Fruit fly (Drosophila melanogaster) whole organism, pupa: Measurements from ENCODE around the gene Cyp4ac3.

ENCODE experiments used
- CG12605 ChIP-seq: fragments of 200-800 bp; sonication (Bioruptor generic); IDR thresholded peaks from 2 replicates; pipeline ENCODE4 v1.3.6; 2022; ENCODE audit warnings: missing biosample characterization, missing genetic modification characterization
- CG14655 ChIP-seq: fragments of 200-800 bp; sonication (Bioruptor generic); optimal IDR thresholded peaks from 3 replicates; lab custom pipeline; 2017; ENCODE audit warnings: mild to moderate bottlenecking, missing biosample characterization, missing genetic modification reagents, missing genetic modification characterization
- CG32121 ChIP-seq: fragments of 200-800 bp; sonication (Bioruptor generic); IDR thresholded peaks from 2 replicates; pipeline ENCODE4 v1.3.6; 2022; ENCODE audit warnings: missing biosample characterization, missing genetic modification characterization
- EcR ChIP-seq: fragments of 200-800 bp; sonication (Bioruptor generic); optimal IDR thresholded peaks from 3 replicates; lab custom pipeline; 2019; ENCODE audit warnings: missing biosample characterization, missing genetic modification characterization, mild to moderate bottlenecking, moderate library complexity, missing genetic modification reagents
- Pif1B ChIP-seq: fragments of 200-800 bp; sonication (Bioruptor generic); optimal IDR thresholded peaks from 3 replicates; lab custom pipeline; 2016; ENCODE audit warnings: missing biosample characterization, missing genetic modification characterization
- Snoo ChIP-seq: fragments of 200-800 bp; sonication (Bioruptor generic); optimal IDR thresholded peaks from 3 replicates; lab custom pipeline; 2017; ENCODE audit warnings: missing biosample characterization, mild to moderate bottlenecking, missing genetic modification characterization, inconsistent platforms
- fd96Ca ChIP-seq: fragments of 200-800 bp; sonication (Bioruptor generic); IDR thresholded peaks from 3 replicates; pipeline ENCODE4 v1.3.6; 2022; ENCODE audit warnings: missing biosample characterization, missing genetic modification characterization

DNA sequence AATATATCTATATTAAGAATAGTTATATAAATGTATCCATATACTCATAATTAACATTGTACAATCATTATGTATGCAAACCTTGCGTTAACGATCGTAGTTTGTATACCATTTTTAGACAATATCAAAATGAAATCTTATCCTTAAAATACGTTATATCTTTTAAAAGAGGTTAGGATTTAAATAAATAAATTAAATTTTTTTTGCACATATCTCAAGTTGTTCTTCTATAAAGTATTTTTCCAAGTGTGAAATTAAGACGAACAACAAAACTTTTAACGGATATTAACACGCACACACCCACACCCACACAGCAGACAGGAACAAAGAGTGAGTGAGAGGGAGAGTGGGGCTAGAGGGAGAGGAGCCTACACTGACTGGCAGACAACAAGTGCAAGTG is 21.6 kb downstream of the Cyp4ac3 start:
- TF ChIP-seq EcR (GFP tag; lab: Kevin White, UChicago): peak; percentile 89
- peak; percentile 52; the same call in 1 of the 2 replicates for TF ChIP-seq CG12605 (GFP tag; lab: Robert Waterston, UW)
- peak; percentile 48 for TF ChIP-seq Pif1B
- TF ChIP-seq fd96Ca: no peak
- peak; percentile 33 for TF ChIP-seq Snoo
- TF ChIP-seq CG14655: peak; percentile 47
- no peak for TF ChIP-seq CG32121
